Worm (Caenorhabditis elegans): ENCODE data around the gene suds-3.

suds-3 gene

ce11 chrV:9960376-9960775, 29.6 kb downstream of the suds-3 start, which contains the start of gene T07C12.10:
TSS of gene T07C12.10 (minus strand) at chrV:9960476.
- TF ChIP-seq nfya-2 (GFP tag; IDR thresholded peaks at IDR 0.05), result no peak
- TF ChIP-seq sea-2 (GFP tag; IDR thresholded peaks at IDR 0.05), result no peak
- no peak for TF ChIP-seq zim-3 (tag; optimal IDR thresholded peaks at IDR 0.05)
- TF ChIP-seq hlh-26 (GFP tag; conservative IDR thresholded peaks at IDR 0.05), result no peak
- TF ChIP-seq aptf-3 (GFP tag; IDR thresholded peaks at IDR 0.05), result no peak
- no peak for TF ChIP-seq pbrm-1 (GFP tag; IDR thresholded peaks at IDR 0.05)
- TF ChIP-seq gei-17 (GFP tag; optimal IDR thresholded peaks at IDR 0.05), result no peak
- TF ChIP-seq hlh-12 (tag; optimal IDR thresholded peaks at IDR 0.05), result no peak
- no peak for TF ChIP-seq ztf-18 (tag; optimal IDR thresholded peaks at IDR 0.05)
- no peak for TF ChIP-seq K12H6.12 (tag; optimal IDR thresholded peaks at IDR 0.05)
- no peak for TF ChIP-seq nhr-120 (GFP tag; IDR thresholded peaks at IDR 0.05)

- TF ChIP-seq mel-28 (tag; optimal IDR thresholded peaks at IDR 0.05; ENCODE audit: borderline replicate concordance), result no peak
- TF ChIP-seq hsf-1 (GFP tag; IDR thresholded peaks at IDR 0.05), result no peak
- no peak for TF ChIP-seq Y95B8A.8 (GFP tag; IDR thresholded peaks at IDR 0.05)
- no peak for TF ChIP-seq sea-2 (GFP tag; IDR thresholded peaks at IDR 0.05)
- no peak for TF ChIP-seq attf-3 (GFP tag; conservative IDR thresholded peaks at IDR 0.05)
- TF ChIP-seq ztf-3 (GFP tag; optimal IDR thresholded peaks at IDR 0.05), result no peak
- TF ChIP-seq egl-18 (GFP tag; IDR thresholded peaks at IDR 0.05), result no peak
Observed at ce11 chrV:9962394-9962793, 31.6 kb downstream of the suds-3 start, which contains the start of gene madf-4. TSS of gene madf-4 (minus strand) at chrV:9962494.

- TF ChIP-seq hmg-1.2 (GFP tag; IDR thresholded peaks at IDR 0.05) (no peak), zfh-2 (GFP tag; conservative IDR thresholded peaks at IDR 0.05) (peak; percentile 57), nfyb-1 (GFP tag; IDR thresholded peaks at IDR 0.05) (no peak), lsy-27 (tag; optimal IDR thresholded peaks at IDR 0.05; ENCODE audit: borderline replicate concordance, insufficient read depth) (no peak), Y53F4B.3 (GFP tag; IDR thresholded peaks at IDR 0.05) (no peak), F49E8.2 (tag; optimal IDR thresholded peaks at IDR 0.05; ENCODE audit: insufficient read depth) (no peak), lsl-1 (GFP tag; optimal IDR thresholded peaks at IDR 0.05) (no peak), B0019.2 (GFP tag; conservative IDR thresholded peaks at IDR 0.05) (no peak)
Observed at ce11 chrV:9962916-9963315, 32.1 kb downstream of the suds-3 start.

ce11 chrV:9964152-9964785, 33.5 kb downstream of the suds-3 start:
- TF ChIP-seq F37B4.10 (GFP tag; IDR thresholded peaks at IDR 0.05) (no peak), hsf-1 (GFP tag; IDR thresholded peaks at IDR 0.05) (0 out of 2 replicates have a peak, but pooled peaks have one; percentile 33), K12H6.12 (tag; optimal IDR thresholded peaks at IDR 0.05) (peak; percentile 9), nhr-120 (GFP tag; IDR thresholded peaks at IDR 0.05) (no peak), B0261.1 (tag; optimal IDR thresholded peaks at IDR 0.05) (no peak), cebp-1 (GFP tag; IDR thresholded peaks at IDR 0.05) (no peak), cebp-1 (tag; optimal IDR thresholded peaks at IDR 0.05) (peak; percentile 3), ztf-18 (tag; optimal IDR thresholded peaks at IDR 0.05) (no peak), bed-2 (GFP tag; IDR thresholded peaks at IDR 0.05) (no peak), zfh-2 (GFP tag; conservative IDR thresholded peaks at IDR 0.05) (peak; percentile 83), Y79H2A.3 (GFP tag; conservative IDR thresholded peaks at IDR 0.05) (no peak), atf-7 (tag; optimal IDR thresholded peaks at IDR 0.05) (no peak)

ce11 chrV:9965891-9966290, 35.1 kb downstream of the suds-3 start:
- no peak for TF ChIP-seq athp-1 (tag; optimal IDR thresholded peaks at IDR 0.05)
- no peak; the same call in 1 of the 2 replicates for TF ChIP-seq cebp-1 (GFP tag; IDR thresholded peaks at IDR 0.05)
- no peak for TF ChIP-seq cebp-1 (tag; optimal IDR thresholded peaks at IDR 0.05)
- no peak for TF ChIP-seq ekl-4 (GFP tag; IDR thresholded peaks at IDR 0.05)
- TF ChIP-seq zfh-2 (GFP tag; conservative IDR thresholded peaks at IDR 0.05), result peak; percentile 36; the same call in 1 of the 2 replicates
- no peak for TF ChIP-seq tlf-1 (GFP tag; optimal IDR thresholded peaks at IDR 0.05)
- TF ChIP-seq madf-3 (GFP tag; IDR thresholded peaks at IDR 0.05), result 0 out of 2 replicates have a peak, but pooled peaks have one; percentile 19
